Fruit fly (Drosophila melanogaster): ENCODE measurements around the gene fng.

dm6 chr3L:20933706-20934105 is 15.6 kb downstream of the fng start:
- TF ChIP-seq jim (GFP tag; optimal IDR thresholded peaks at IDR 0.05) (no peak), dmrt93B (GFP tag; optimal IDR thresholded peaks at IDR 0.05) (no peak), CG9705 (GFP tag; optimal IDR thresholded peaks at IDR 0.05) (no peak), foxo (GFP tag; optimal IDR thresholded peaks at IDR 0.05) (peak in 1 of 2 experiments; percentile 24), pan (optimal IDR thresholded peaks at IDR 0.05) (no peak), woc (GFP tag; optimal IDR thresholded peaks at IDR 0.05) (peak; percentile 48), Hr78 (GFP tag; optimal IDR thresholded peaks at IDR 0.05) (no peak), Rel (GFP tag; optimal IDR thresholded peaks at IDR 0.05) (no peak), Rel (tag; optimal IDR thresholded peaks at IDR 0.05) (no peak), Jra (GFP tag; optimal IDR thresholded peaks at IDR 0.05) (no peak), h (GFP tag; optimal IDR thresholded peaks at IDR 0.05) (peak; percentile 27)
